Worm (Caenorhabditis elegans) whole organism, L4 larva: ENCODE data around the gene slfl-5.

Source experiments
- D1046.2 ChIP-seq: fragments of 200-800 bp; sonication (Bioruptor generic); IDR thresholded peaks from 2 replicates; pipeline ENCODE4 v1.3.6; 2022; ENCODE audit warnings: missing genetic modification characterization, missing compliant biosample characterization
- R02D3.7 ChIP-seq: fragments of 150-350 bp; sonication (generic microtip); optimal IDR thresholded peaks from 3 replicates; lab custom pipeline; 2014; ENCODE audit warnings: missing biosample characterization, missing genetic modification characterization
- ZK546.5 ChIP-seq, 2 experiments: sonication (generic microtip); optimal IDR thresholded peaks; 2 replicates each; lab custom pipeline; 2017; ENCODE audit warnings: missing biosample characterization in 2 of 2, missing genetic modification characterization in 2 of 2
- aha-1 ChIP-seq: fragments of 150-350 bp; peaks from one replicate; lab custom pipeline; 2014; ENCODE audit warnings: missing biosample characterization, missing genetic modification characterization
- aly-2 ChIP-seq: sonication (generic microtip); optimal IDR thresholded peaks from 2 replicates; lab custom pipeline; 2018; ENCODE audit warnings: missing biosample characterization, missing genetic modification characterization
- ama-1 ChIP-seq: fragments of 150-350 bp; optimal IDR thresholded peaks from 2 replicates; lab custom pipeline; 2014; ENCODE audit warnings: inconsistent platforms, mixed read lengths
- ceh-20 ChIP-seq: fragments of 200-800 bp; sonication (Bioruptor generic); IDR thresholded peaks from 2 replicates; pipeline ENCODE4 v1.3.6; 2022; ENCODE audit warnings: missing genetic modification reagents, missing genetic modification characterization, missing compliant biosample characterization
- ceh-62 ChIP-seq: sonication (generic microtip); optimal IDR thresholded peaks from 2 replicates; lab custom pipeline; 2017; ENCODE audit warnings: missing biosample characterization, missing genetic modification characterization
- ceh-82 ChIP-seq: sonication (generic microtip); optimal IDR thresholded peaks from 2 replicates; lab custom pipeline; 2017; ENCODE audit warnings: missing biosample characterization, missing genetic modification characterization
- daf-19 ChIP-seq: fragments of 200-800 bp; sonication (Bioruptor generic); conservative IDR thresholded peaks from 2 replicates; pipeline ENCODE4 v1.3.6; 2022; ENCODE audit warnings: missing genetic modification characterization, missing compliant biosample characterization
- dmd-6 ChIP-seq: fragments of 200-800 bp; sonication (Bioruptor generic); IDR thresholded peaks from 2 replicates; pipeline ENCODE4 v1.3.6; 2022; ENCODE audit warnings: missing genetic modification reagents, missing genetic modification characterization, missing compliant biosample characterization
- dmd-8 ChIP-seq: fragments of 200-800 bp; sonication (Bioruptor generic); IDR thresholded peaks from 2 replicates; pipeline ENCODE4 v1.3.6; 2022; ENCODE audit warnings: missing genetic modification characterization, missing compliant biosample characterization
- dmd-9 ChIP-seq: fragments of 200-800 bp; sonication (Bioruptor generic); IDR thresholded peaks from 2 replicates; pipeline ENCODE4 v1.3.6; 2022; ENCODE audit warnings: missing genetic modification reagents, missing genetic modification characterization, missing compliant biosample characterization
- dpl-1 ChIP-seq: fragments of 150-350 bp; optimal IDR thresholded peaks from 2 replicates; lab custom pipeline; 2014; ENCODE audit warnings: missing biosample characterization, missing genetic modification reagents, missing genetic modification characterization
- gei-8 ChIP-seq: fragments of 200-800 bp; sonication (Bioruptor generic); optimal IDR thresholded peaks from 2 replicates; lab custom pipeline; 2018; ENCODE audit warnings: mild to moderate bottlenecking, missing genetic modification characterization, missing compliant biosample characterization
- hlh-11 ChIP-seq: fragments of 200-800 bp; sonication (Bioruptor generic); optimal IDR thresholded peaks from 2 replicates; lab custom pipeline; 2018; ENCODE audit warnings: mild to moderate bottlenecking, missing genetic modification characterization, missing compliant biosample characterization
- hlh-30 ChIP-seq: sonication (generic microtip); optimal IDR thresholded peaks from 2 replicates; lab custom pipeline; 2017; ENCODE audit warnings: antibody characterized with exemption, mild to moderate bottlenecking, missing genetic modification characterization, missing compliant biosample characterization; ENCODE audit not compliant: insufficient read depth
- lin-1 ChIP-seq: fragments of 200-800 bp; sonication (Bioruptor generic); IDR thresholded peaks from 2 replicates; pipeline ENCODE4 v1.3.6; 2022; ENCODE audit warnings: missing genetic modification reagents, missing genetic modification characterization, missing compliant biosample characterization
- lin-38 ChIP-seq: fragments of 200-800 bp; sonication (Bioruptor generic); IDR thresholded peaks from 2 replicates; pipeline ENCODE4 v1.3.6; 2022; ENCODE audit warnings: missing genetic modification reagents, missing genetic modification characterization, missing compliant biosample characterization
- lin-39 ChIP-seq: fragments of 150-350 bp; optimal IDR thresholded peaks from 2 replicates; lab custom pipeline; 2014; ENCODE audit warnings: missing biosample characterization, missing genetic modification reagents, missing genetic modification characterization
- lsy-2 ChIP-seq, 2 experiments: fragments of 150-350 bp in 1 of 2; sonication (generic microtip) in 1 of 2; optimal IDR thresholded peaks; 2 replicates each; lab custom pipeline; 2014 to 2017; ENCODE audit warnings: missing biosample characterization in 2 of 2, missing genetic modification characterization in 2 of 2
- madf-9 ChIP-seq: fragments of 200-800 bp; sonication (Bioruptor generic); conservative IDR thresholded peaks from 2 replicates; pipeline ENCODE4 v1.3.6; 2022; ENCODE audit warnings: missing genetic modification reagents, missing genetic modification characterization, missing compliant biosample characterization
- mdl-1 ChIP-seq, 2 experiments: fragments of 150-350 bp in 1 of 2; sonication (generic microtip) in 1 of 2; optimal IDR thresholded peaks; 2 replicates each; lab custom pipeline; 2014 to 2017; ENCODE audit warnings: missing biosample characterization in 2 of 2, missing genetic modification characterization in 2 of 2
- mdt-29 ChIP-seq: fragments of 200-800 bp; sonication (Bioruptor generic); IDR thresholded peaks from 2 replicates; pipeline ENCODE4 v1.3.6; 2022; ENCODE audit warnings: missing genetic modification reagents, missing genetic modification characterization, missing compliant biosample characterization
- mxl-3 ChIP-seq: fragments of 200-800 bp; sonication (Bioruptor generic); optimal IDR thresholded peaks from 2 replicates; lab custom pipeline; 2018; ENCODE audit warnings: mild to moderate bottlenecking, missing genetic modification characterization, missing compliant biosample characterization
- nhr-28 ChIP-seq: fragments of 150-350 bp; optimal IDR thresholded peaks from 2 replicates; lab custom pipeline; 2014; ENCODE audit warnings: missing biosample characterization, missing genetic modification characterization
- nhr-41 ChIP-seq: fragments of 200-800 bp; sonication (Bioruptor generic); IDR thresholded peaks from 2 replicates; pipeline ENCODE4 v1.3.6; 2022; ENCODE audit warnings: missing genetic modification reagents, missing genetic modification characterization, missing compliant biosample characterization
- nhr-48 ChIP-seq: sonication (generic microtip); optimal IDR thresholded peaks from 2 replicates; lab custom pipeline; 2016; ENCODE audit warnings: mild to moderate bottlenecking, missing genetic modification characterization, missing compliant biosample characterization
- nhr-76 ChIP-seq: fragments of 150-350 bp; optimal IDR thresholded peaks from 2 replicates; lab custom pipeline; 2014; ENCODE audit warnings: missing biosample characterization, missing genetic modification characterization
- php-3 ChIP-seq: fragments of 200-800 bp; sonication (Bioruptor generic); IDR thresholded peaks from 2 replicates; pipeline ENCODE4 v1.3.6; 2022; ENCODE audit warnings: missing genetic modification reagents, missing genetic modification characterization, missing compliant biosample characterization
- rbr-2 ChIP-seq: sonication (generic microtip); optimal IDR thresholded peaks from 2 replicates; lab custom pipeline; 2016; ENCODE audit warnings: missing genotype, missing genetic modification characterization, missing compliant biosample characterization
- set-16 ChIP-seq: fragments of 200-800 bp; sonication (Bioruptor generic); IDR thresholded peaks from 2 replicates; pipeline ENCODE4 v1.3.6; 2022; ENCODE audit warnings: missing genetic modification reagents, missing genetic modification characterization, missing compliant biosample characterization
- snpc-4 ChIP-seq: fragments of 150-350 bp; optimal IDR thresholded peaks from 2 replicates; lab custom pipeline; 2014; ENCODE audit warnings: missing biosample characterization, missing genetic modification characterization
- spr-1 ChIP-seq: sonication (generic microtip); optimal IDR thresholded peaks from 2 replicates; lab custom pipeline; 2016; ENCODE audit warnings: mild to moderate bottlenecking, missing genetic modification characterization, missing compliant biosample characterization
- tag-97 ChIP-seq: fragments of 200-800 bp; sonication (Bioruptor generic); IDR thresholded peaks from 2 replicates; pipeline ENCODE4 v1.3.6; 2022; ENCODE audit warnings: missing genetic modification characterization, missing compliant biosample characterization
- unc-62 ChIP-seq, 3 experiments: fragments of 150-350 bp in 1 of 3; sonication (generic microtip); optimal IDR thresholded peaks in 2 of 3; peaks in 1 of 3; 1 replicate in 1 of 3; 2 replicates in 2 of 3; lab custom pipeline; 2014 to 2017; ENCODE audit warnings: missing biosample characterization in 3 of 3, missing genetic modification characterization in 3 of 3, missing genetic modification reagents in 3 of 3, missing genotype in 1 of 3
- zfp-2 ChIP-seq: sonication (generic microtip); optimal IDR thresholded peaks from 2 replicates; lab custom pipeline; 2016; ENCODE audit warnings: mild to moderate bottlenecking, missing genetic modification characterization, missing compliant biosample characterization

The slfl-5 gene

DNA sequence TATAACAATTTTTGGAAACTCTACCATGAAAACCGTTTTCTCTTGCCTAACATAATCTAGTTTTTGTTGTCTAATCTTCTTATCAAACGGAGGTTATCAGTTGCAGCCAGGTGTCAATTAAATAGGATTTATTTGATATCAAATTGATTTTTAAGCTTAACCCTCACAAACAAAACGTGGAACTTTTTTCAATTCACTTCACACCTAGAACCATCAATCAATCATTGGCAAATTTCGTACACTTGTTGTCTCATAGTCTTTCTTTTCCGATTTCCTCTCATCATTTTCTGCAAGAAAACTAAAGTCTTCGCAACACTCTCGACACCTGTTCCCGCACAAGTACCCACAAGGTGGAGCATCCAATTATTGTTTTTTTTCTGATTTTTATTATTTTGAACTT lies 36.2 kb downstream of the slfl-5 start (continued):
- TF ChIP-seq R02D3.7 (tag; lab: Kevin White, UChicago) (no peak), dmd-9 (GFP tag; lab: Robert Waterston, UW) (no peak), ceh-20 (GFP tag; lab: Robert Waterston, UW) (no peak), ama-1 (lab: Kevin White, UChicago) (no peak), nhr-76 (no peak), lin-38 (GFP tag; lab: Robert Waterston, UW) (no peak)
- TF ChIP-seq, all 104 proteins: peak for 5

- TF ChIP-seq snpc-4 (tag; lab: Kevin White, UChicago) (no peak), nhr-48 (tag; lab: Kevin White, UChicago) (peak; percentile 60), lsy-2 (tag; optimal IDR thresholded peaks at IDR 0.05; lab: Kevin White, UChicago) (peak in 1 of 2 experiments; percentile 4), mxl-3 (peak; percentile 77), hlh-11 (tag; lab: Kevin White, UChicago) (peak; percentile 72), hlh-30 (peak; percentile 34), ceh-82 (no peak), nhr-28 (tag; lab: Kevin White, UChicago) (peak; percentile 63), nhr-76 (no peak), php-3 (GFP tag; lab: Robert Waterston, UW) (0 out of 2 replicates have a peak, but pooled peaks have one; percentile 14), mdl-1 (tag; optimal IDR thresholded peaks at IDR 0.05; lab: Kevin White, UChicago) (peak in 1 of 2 experiments; percentile 57)
- TF ChIP-seq, all 104 proteins: peak for 8
Measured at ce11 chrV:12199474-12199873, 45.4 kb downstream of the slfl-5 start.

ce11 chrV:12198545-12198944 lies 46.3 kb downstream of the slfl-5 start, which contains the start of gene lon-3:
Gene lon-3 (minus strand): TSS chrV:12198645.
- TF ChIP-seq spr-1 (tag; lab: Kevin White, UChicago) (no peak), dmd-6 (GFP tag; lab: Robert Waterston, UW) (no peak), lin-39 (tag; lab: Kevin White, UChicago) (no peak), nhr-41 (no peak)

- TF ChIP-seq unc-62 (GFP tag; optimal IDR thresholded peaks at IDR 0.05 in 1 of 2; lab: Kevin White, UChicago), result peak in 1 of 2 experiments; percentile 61
- TF ChIP-seq unc-62 (tag; optimal IDR thresholded peaks at IDR 0.05; lab: Kevin White, UChicago), result no peak
- no peak for TF ChIP-seq dmd-9 (GFP tag; lab: Robert Waterston, UW)
- peak; percentile 88 for TF ChIP-seq set-16 (GFP tag; lab: Robert Waterston, UW)
- TF ChIP-seq dmd-8 (GFP tag; lab: Robert Waterston, UW), result 0 out of 2 replicates have a peak, but pooled peaks have one; percentile 11
- no peak for TF ChIP-seq mdt-29 (GFP tag; lab: Robert Waterston, UW)
- TF ChIP-seq aha-1, result peak; percentile 25
- TF ChIP-seq, all 104 proteins: peak for 4
Measured at ce11 chrV:12197748-12198147, 47.1 kb downstream of the slfl-5 start.

DNA sequence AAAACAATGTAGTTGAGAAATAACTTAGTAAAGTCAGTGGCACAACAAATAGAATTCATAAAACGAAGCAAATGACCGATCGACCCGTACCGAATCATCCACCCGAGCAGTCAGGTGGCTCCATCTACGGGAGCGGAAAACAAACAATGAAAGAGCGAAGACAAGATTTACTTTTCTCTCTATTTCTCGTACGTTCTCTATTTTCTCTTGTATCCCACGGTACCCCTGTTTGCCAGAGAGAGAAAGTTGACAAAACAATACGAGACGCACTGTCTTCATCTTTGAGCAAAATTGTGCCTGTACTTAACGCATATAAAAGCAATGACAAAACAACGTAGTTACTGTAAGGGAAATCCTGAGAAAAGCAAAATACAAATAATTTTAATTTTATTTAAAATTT lies 48.2 kb downstream of the slfl-5 start:
- no peak for TF ChIP-seq zfp-2 (tag; lab: Kevin White, UChicago)
- TF ChIP-seq madf-9 (GFP tag; lab: Robert Waterston, UW), result no peak
- no peak for TF ChIP-seq aly-2 (tag; lab: Kevin White, UChicago)
- TF ChIP-seq lin-1, result no peak
- TF ChIP-seq hlh-30, result no peak
- no peak for TF ChIP-seq tag-97 (GFP tag; lab: Robert Waterston, UW)
- TF ChIP-seq D1046.2 (GFP tag; lab: Robert Waterston, UW), result no peak
- TF ChIP-seq daf-19 (GFP tag; lab: Robert Waterston, UW), result no peak
- no peak for TF ChIP-seq ceh-62 (tag; lab: Kevin White, UChicago)
- no peak for TF ChIP-seq gei-8 (GFP tag; lab: Kevin White, UChicago)
- no peak for TF ChIP-seq rbr-2
- TF ChIP-seq ZK546.5 (tag; optimal IDR thresholded peaks at IDR 0.05; lab: Kevin White, UChicago), result no peak
- no peak for TF ChIP-seq dpl-1 (GFP tag; lab: Kevin White, UChicago)
- TF ChIP-seq set-16 (GFP tag; lab: Robert Waterston, UW), result no peak
